Worm (Caenorhabditis elegans): ENCODE data around the gene Y79H2A.12.

DNA sequence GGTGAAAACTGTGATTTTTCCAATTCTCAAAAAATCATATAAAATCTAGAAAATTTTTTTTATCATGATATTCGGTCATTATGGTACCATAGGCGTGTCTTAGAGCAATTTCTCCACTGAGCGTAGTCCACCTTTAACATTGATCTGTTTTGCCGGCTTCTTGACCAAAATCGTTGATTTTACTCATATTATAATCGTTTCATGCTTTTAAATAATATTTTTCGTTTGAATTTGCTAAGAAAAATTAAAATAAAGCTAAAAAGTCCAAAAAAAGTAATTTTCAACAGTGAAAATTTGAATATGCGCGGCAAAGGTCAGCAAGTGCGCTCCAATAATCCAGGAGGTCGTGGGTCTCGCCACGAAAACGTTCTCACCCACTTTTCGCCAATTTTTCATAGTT lies 12.3 kb upstream of the Y79H2A.12 start, which contains the start of gene Y79H2A.4:
- no peak for TF ChIP-seq F13C5.2 (tag; optimal IDR thresholded peaks at IDR 0.05)
- TF ChIP-seq tbx-11 (GFP tag; IDR thresholded peaks at IDR 0.05): no peak
- TF ChIP-seq hnd-1 (tag; optimal IDR thresholded peaks at IDR 0.05): no peak
- no peak for TF ChIP-seq ama-1 (optimal IDR thresholded peaks at IDR 0.05)
